Fruit fly (Drosophila melanogaster): ENCODE data around the gene Dpy-30L2.

Dpy-30L2 gene

DNA sequence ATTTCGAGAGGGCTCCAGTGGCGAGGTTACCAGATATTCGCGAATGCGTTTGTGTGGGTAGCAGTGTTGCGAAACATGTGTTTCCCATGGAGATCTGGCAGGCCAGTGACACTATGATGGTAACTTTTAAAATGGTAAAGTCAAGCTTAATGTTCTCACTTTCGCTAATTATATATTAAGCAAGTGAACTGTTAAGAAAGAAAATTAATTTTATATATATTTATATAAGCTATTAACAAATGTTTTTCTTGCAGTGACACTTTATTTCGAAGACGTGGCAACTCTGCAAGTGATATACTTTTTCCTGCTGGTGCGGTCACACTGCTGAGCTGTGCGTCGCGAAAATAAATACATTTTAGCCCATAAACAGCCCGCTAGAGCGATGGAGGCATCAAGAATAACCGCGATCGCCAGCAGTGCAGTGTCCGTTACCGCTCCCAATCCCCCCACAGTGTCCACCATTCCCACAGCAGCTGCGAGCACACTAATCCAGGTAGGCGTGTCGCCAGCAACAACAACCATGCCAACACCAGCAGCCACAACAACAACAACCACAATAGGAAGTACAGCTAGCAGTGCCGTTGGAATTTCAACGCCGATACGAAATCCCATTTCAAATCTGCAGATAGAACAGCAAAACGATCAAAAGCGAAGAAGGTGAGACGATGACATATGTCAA lies 7.1 kb downstream of the Dpy-30L2 start, which contains the start of the genes CG11593 and Rcd5 (continued):
- TF ChIP-seq CG18599 (GFP tag; optimal IDR thresholded peaks at IDR 0.05) (peak; percentile 53), CG10321 (GFP tag; IDR thresholded peaks at IDR 0.05) (peak; percentile 52; the same call in 1 of the 2 replicates), CG5953 (GFP tag; IDR thresholded peaks at IDR 0.05) (peak; percentile 27; the same call in 1 of the 2 replicates), CG14667 (GFP tag; IDR thresholded peaks at IDR 0.05) (peak; percentile 83), CG9876 (GFP tag; optimal IDR thresholded peaks at IDR 0.05) (no peak), CG18011 (GFP tag; optimal IDR thresholded peaks at IDR 0.05) (no peak), CG16779 (GFP tag; IDR thresholded peaks at IDR 0.05) (no peak), CG17612 (GFP tag; IDR thresholded peaks at IDR 0.05) (no peak), stc (GFP tag; IDR thresholded peaks at IDR 0.05) (peak; percentile 67; the same call in 1 of the 2 replicates), D19A (tag; optimal IDR thresholded peaks at IDR 0.05) (no peak), BtbVII (GFP tag; optimal IDR thresholded peaks at IDR 0.05) (no peak), Hsf (GFP tag; optimal IDR thresholded peaks at IDR 0.05) (peak; percentile 53), az2 (GFP tag; optimal IDR thresholded peaks at IDR 0.05) (peak; percentile 57), p53 (GFP tag; optimal IDR thresholded peaks at IDR 0.05) (no peak), dm (GFP tag; optimal IDR thresholded peaks at IDR 0.05) (peak; percentile 38), CG17829 (tag; optimal IDR thresholded peaks at IDR 0.05) (peak; percentile 79), her (GFP tag; optimal IDR thresholded peaks at IDR 0.05) (no peak), Eip74EF (GFP tag; optimal IDR thresholded peaks at IDR 0.05) (no peak), CG17912 (GFP tag; optimal IDR thresholded peaks at IDR 0.05) (no peak), abd-A (tag; optimal IDR thresholded peaks at IDR 0.05) (no peak), CG11504 (tag; optimal IDR thresholded peaks at IDR 0.05) (no peak), GATAe (GFP tag; conservative IDR thresholded peaks at IDR 0.05) (peak; percentile 70), usp (GFP tag; optimal IDR thresholded peaks at IDR 0.05) (no peak), CG9727 (GFP tag; optimal IDR thresholded peaks at IDR 0.05) (peak; percentile 63), C15 (GFP tag; IDR thresholded peaks at IDR 0.05) (no peak; the same call in 2 of the 3 replicates), Ptx1 (GFP tag; IDR thresholded peaks at IDR 0.05) (peak; percentile 91), wek (GFP tag; optimal IDR thresholded peaks at IDR 0.05) (no peak), lov (optimal IDR thresholded peaks at IDR 0.05) (no peak), lov (GFP tag; IDR thresholded peaks at IDR 0.05) (peak; percentile 67; the same call in 1 of the 3 replicates), Hr51 (GFP tag; optimal IDR thresholded peaks at IDR 0.05) (peak in 1 of 2 experiments; percentile 39), YL-1 (GFP tag; optimal IDR thresholded peaks at IDR 0.05) (peak; percentile 92), CG8924 (tag; optimal IDR thresholded peaks at IDR 0.05) (peak; percentile 61), CG1529 (GFP tag; optimal IDR thresholded peaks at IDR 0.05) (no peak), chn (GFP tag; optimal IDR thresholded peaks at IDR 0.05) (peak; percentile 29), dpn (GFP tag; optimal IDR thresholded peaks at IDR 0.05) (peak; percentile 32 to 79), maf-S (GFP tag; optimal IDR thresholded peaks at IDR 0.05) (peak; percentile 8), wor (GFP tag; IDR thresholded peaks at IDR 0.05) (peak; percentile 64; the same call in 1 of the 2 replicates), CG8388 (GFP tag; optimal IDR thresholded peaks at IDR 0.05) (peak; percentile 55), z (GFP tag; IDR thresholded peaks at IDR 0.05) (no peak), bsh (GFP tag; optimal IDR thresholded peaks at IDR 0.05) (no peak), CG7963 (GFP tag; IDR thresholded peaks at IDR 0.05; ENCODE audit: partially characterized antibody) (no peak), gcm2 (GFP tag; optimal IDR thresholded peaks at IDR 0.05) (no peak), CrebB (tag; optimal IDR thresholded peaks at IDR 0.05) (no peak), CG17802 (tag; optimal IDR thresholded peaks at IDR 0.05) (peak; percentile 37), Doc3 (GFP tag; IDR thresholded peaks at IDR 0.05; ENCODE audit: partially characterized antibody) (no peak), CG5180 (GFP tag; optimal IDR thresholded peaks at IDR 0.05) (no peak), klu (GFP tag; IDR thresholded peaks at IDR 0.05) (peak; percentile 54; the same call in 1 of the 2 replicates), trem (tag; optimal IDR thresholded peaks at IDR 0.05) (peak; percentile 88), CG12942 (GFP tag; optimal IDR thresholded peaks at IDR 0.05) (peak; percentile 75)

Measured in whole organism, embryonic.